Fruit fly (Drosophila melanogaster) whole organism, embryonic: ENCODE data around the gene CG7387.
A peak's percentile ranks its signal among the peaks of the same experiment; 100 is the strongest.

Experiments
- Atf-2 ChIP-seq: fragments of 200-800 bp; sonication (Bioruptor generic); optimal IDR thresholded peaks from 2 replicates; lab custom pipeline; 2016; ENCODE audit warnings: missing biosample characterization, missing genetic modification characterization
- B-H1 ChIP-seq: fragments of 200-800 bp; sonication (Bioruptor generic); IDR thresholded peaks from 3 replicates; pipeline ENCODE4 v1.3.6; 2022; ENCODE audit warnings: missing biosample characterization, missing genetic modification characterization
- CG10267 ChIP-seq: fragments of 200-800 bp; sonication (Bioruptor generic); optimal IDR thresholded peaks from 2 replicates; lab custom pipeline; 2018; ENCODE audit warnings: missing biosample characterization, mild to moderate bottlenecking, missing genetic modification characterization, moderate library complexity
- CG10462 ChIP-seq: fragments of 200-800 bp; sonication (Bioruptor generic); optimal IDR thresholded peaks from 2 replicates; lab custom pipeline; 2016; ENCODE audit warnings: missing biosample characterization, missing genetic modification characterization
- CG11398 ChIP-seq: fragments of 200-800 bp; sonication (Bioruptor generic); optimal IDR thresholded peaks from 2 replicates; lab custom pipeline; 2016; ENCODE audit warnings: missing biosample characterization, missing genetic modification characterization
- CG12104 ChIP-seq: fragments of 200-800 bp; sonication (Bioruptor generic); optimal IDR thresholded peaks from 3 replicates; lab custom pipeline; 2016; ENCODE audit warnings: missing biosample characterization, missing genetic modification characterization
- CG13287 ChIP-seq: fragments of 200-800 bp; sonication (Bioruptor generic); IDR thresholded peaks from 2 replicates; pipeline ENCODE4 v1.3.6; 2022; ENCODE audit warnings: missing biosample characterization, missing genetic modification characterization; ENCODE audit not compliant: partially characterized antibody
- CG16813 ChIP-seq: fragments of 200-800 bp; sonication (Bioruptor generic); IDR thresholded peaks from 3 replicates; pipeline ENCODE4 v1.3.6; 2022; ENCODE audit warnings: missing biosample characterization, missing genetic modification characterization; ENCODE audit not compliant: partially characterized antibody
- CG17568 ChIP-seq: fragments of 200-800 bp; sonication (Bioruptor generic); optimal IDR thresholded peaks from 2 replicates; lab custom pipeline; 2018; ENCODE audit warnings: missing biosample characterization, mild to moderate bottlenecking, missing genetic modification characterization, moderate library complexity
- CG17612 ChIP-seq: fragments of 200-800 bp; sonication (Bioruptor generic); IDR thresholded peaks from 2 replicates; pipeline ENCODE4 v1.3.6; 2022; ENCODE audit warnings: missing biosample characterization, missing genetic modification characterization
- CG3407 ChIP-seq: fragments of 200-800 bp; sonication (Bioruptor generic); optimal IDR thresholded peaks from 2 replicates; lab custom pipeline; 2018; ENCODE audit warnings: missing biosample characterization, mild to moderate bottlenecking, missing genetic modification characterization
- CG8089 ChIP-seq: fragments of 200-800 bp; sonication (Bioruptor generic); optimal IDR thresholded peaks from 3 replicates; lab custom pipeline; 2016; ENCODE audit warnings: missing biosample characterization, missing genetic modification characterization
- CG8765 ChIP-seq: fragments of 200-800 bp; sonication (Bioruptor generic); IDR thresholded peaks from 2 replicates; pipeline ENCODE4 v1.3.6; 2022; ENCODE audit warnings: missing biosample characterization, missing genetic modification characterization
- CG9215 ChIP-seq: fragments of 200-800 bp; sonication (Bioruptor generic); IDR thresholded peaks from 2 replicates; pipeline ENCODE4 v1.3.6; 2022; ENCODE audit warnings: missing biosample characterization, missing genetic modification characterization
- CG9609 ChIP-seq: fragments of 200-800 bp; sonication (Bioruptor generic); optimal IDR thresholded peaks from 3 replicates; lab custom pipeline; 2016; ENCODE audit warnings: missing biosample characterization, missing genetic modification characterization
- CG9727 ChIP-seq: fragments of 200-800 bp; sonication (Bioruptor generic); optimal IDR thresholded peaks from 3 replicates; lab custom pipeline; 2017; ENCODE audit warnings: missing biosample characterization, mild to moderate bottlenecking, missing genetic modification characterization
- CkIIα-i1 ChIP-seq: fragments of 200-800 bp; sonication (Bioruptor generic); IDR thresholded peaks from 2 replicates; pipeline ENCODE4 v1.3.6; 2022; ENCODE audit warnings: missing biosample characterization, missing genetic modification characterization
- D19B ChIP-seq: fragments of 200-800 bp; sonication (Bioruptor generic); optimal IDR thresholded peaks from 2 replicates; lab custom pipeline; 2017; ENCODE audit warnings: missing biosample characterization, mild to moderate bottlenecking, missing genetic modification characterization
- Dek ChIP-seq: fragments of 200-800 bp; sonication (Bioruptor generic); optimal IDR thresholded peaks from 3 replicates; lab custom pipeline; 2019; ENCODE audit warnings: missing biosample characterization, mild to moderate bottlenecking, missing genetic modification characterization, moderate library complexity
- Drgx ChIP-seq: fragments of 200-800 bp; sonication (Bioruptor generic); IDR thresholded peaks from 2 replicates; pipeline ENCODE4 v1.3.6; 2022; ENCODE audit warnings: missing biosample characterization, missing genetic modification characterization
- H2.0 ChIP-seq: fragments of 200-800 bp; sonication (Bioruptor generic); IDR thresholded peaks from 2 replicates; pipeline ENCODE4 v1.3.6; 2022; ENCODE audit warnings: missing biosample characterization, missing genetic modification characterization
- MBD-R2 ChIP-seq: fragments of 200-800 bp; sonication (Bioruptor generic); IDR thresholded peaks from 2 replicates; pipeline ENCODE4 v1.3.6; 2022; ENCODE audit warnings: missing biosample characterization, missing genetic modification characterization
- MTF-1 ChIP-seq: fragments of 200-800 bp; sonication (Bioruptor generic); optimal IDR thresholded peaks from 2 replicates; lab custom pipeline; 2018; ENCODE audit warnings: missing biosample characterization, mild to moderate bottlenecking, missing genetic modification characterization, borderline replicate concordance
- NFAT ChIP-seq: fragments of 200-800 bp; sonication (Bioruptor generic); IDR thresholded peaks from 2 replicates; pipeline ENCODE4 v1.3.6; 2022; ENCODE audit warnings: missing biosample characterization, missing genetic modification characterization
- Pdp1 ChIP-seq, 2 experiments: fragments of 200-800 bp; sonication (Bioruptor generic); optimal IDR thresholded peaks; 3 replicates each; lab custom pipeline; 2016; ENCODE audit warnings: missing biosample characterization in 2 of 2, missing genetic modification characterization in 2 of 2, mild to moderate bottlenecking in 1 of 2, moderate library complexity in 1 of 2
- Poxn ChIP-seq: fragments of 200-800 bp; sonication (Bioruptor generic); IDR thresholded peaks from 2 replicates; pipeline ENCODE4 v1.3.6; 2022; ENCODE audit warnings: missing biosample characterization, missing genetic modification characterization
- Ravus ChIP-seq: fragments of 200-800 bp; sonication (Bioruptor generic); IDR thresholded peaks from 2 replicates; pipeline ENCODE4 v1.3.6; 2022; ENCODE audit warnings: missing biosample characterization, missing genetic modification characterization
- Rx ChIP-seq: fragments of 200-800 bp; sonication (Bioruptor generic); IDR thresholded peaks from 2 replicates; pipeline ENCODE4 v1.3.6; 2022; ENCODE audit warnings: missing biosample characterization, missing genetic modification characterization
- Usf ChIP-seq: fragments of 200-800 bp; sonication (Bioruptor generic); optimal IDR thresholded peaks from 2 replicates; lab custom pipeline; 2017; ENCODE audit warnings: missing genotype, missing biosample characterization, missing genetic modification characterization
- Xrp1 ChIP-seq: fragments of 200-800 bp; sonication (Bioruptor generic); IDR thresholded peaks from 2 replicates; pipeline ENCODE4 v1.3.6; 2022; ENCODE audit warnings: missing biosample characterization, missing genetic modification characterization
- ab ChIP-seq: fragments of 200-800 bp; sonication (Bioruptor generic); optimal IDR thresholded peaks from 2 replicates; lab custom pipeline; 2016; ENCODE audit warnings: missing biosample characterization, missing genetic modification characterization
- aop ChIP-seq: fragments of 200-800 bp; sonication (Bioruptor generic); IDR thresholded peaks from 2 replicates; pipeline ENCODE4 v1.3.6; 2022; ENCODE audit warnings: missing biosample characterization, missing genetic modification characterization
- az2 ChIP-seq: fragments of 200-800 bp; sonication (Bioruptor generic); optimal IDR thresholded peaks from 3 replicates; lab custom pipeline; 2016; ENCODE audit warnings: missing biosample characterization, missing genetic modification characterization
- chif ChIP-seq, 2 experiments: fragments of 200-800 bp; sonication (Bioruptor generic); optimal IDR thresholded peaks; 3 replicates each; lab custom pipeline; 2016; ENCODE audit warnings: missing biosample characterization in 2 of 2, missing genetic modification characterization in 2 of 2
- cwo ChIP-seq: fragments of 200-800 bp; sonication (Bioruptor generic); optimal IDR thresholded peaks from 3 replicates; lab custom pipeline; 2017; ENCODE audit warnings: missing biosample characterization, missing genetic modification characterization, mild to moderate bottlenecking, moderate library complexity, missing genetic modification reagents
- da ChIP-seq: fragments of 200-800 bp; sonication (Bioruptor generic); optimal IDR thresholded peaks from 2 replicates; lab custom pipeline; 2016; ENCODE audit warnings: missing biosample characterization, missing genetic modification characterization
- dm ChIP-seq: fragments of 200-800 bp; sonication (Bioruptor generic); optimal IDR thresholded peaks from 3 replicates; lab custom pipeline; 2016; ENCODE audit warnings: missing biosample characterization, missing genetic modification characterization
- eve ChIP-seq, 2 experiments: fragments of >200 bp; optimal IDR thresholded peaks; 2 replicates each; lab custom pipeline; 2017; ENCODE audit warnings: missing biosample characterization in 2 of 2, missing genetic modification characterization in 2 of 2
- inv ChIP-seq: fragments of 200-800 bp; sonication (Bioruptor generic); IDR thresholded peaks from 2 replicates; pipeline ENCODE4 v1.3.6; 2022; ENCODE audit warnings: missing biosample characterization, missing genetic modification characterization; ENCODE audit not compliant: partially characterized antibody
- jumu ChIP-seq: fragments of 200-800 bp; sonication (Bioruptor generic); optimal IDR thresholded peaks from 3 replicates; lab custom pipeline; 2016; ENCODE audit warnings: missing biosample characterization, missing genetic modification characterization
- lola ChIP-seq, 3 experiments: fragments of >200 bp in 2 of 3; fragments of 200-800 bp in 1 of 3; sonication (Bioruptor generic) in 1 of 3; optimal IDR thresholded peaks; 2 replicates each; lab custom pipeline; 2017 to 2019; ENCODE audit warnings: missing biosample characterization in 3 of 3, missing genetic modification characterization in 3 of 3, mild to moderate bottlenecking in 1 of 3, moderate library complexity in 1 of 3
- mam ChIP-seq: fragments of 200-800 bp; sonication (Bioruptor generic); optimal IDR thresholded peaks from 3 replicates; lab custom pipeline; 2016; ENCODE audit warnings: missing biosample characterization, missing genetic modification characterization
- nerfin-1 ChIP-seq: fragments of 200-800 bp; sonication (Bioruptor generic); optimal IDR thresholded peaks from 3 replicates; lab custom pipeline; 2019; ENCODE audit warnings: missing biosample characterization, mild to moderate bottlenecking, missing genetic modification characterization, moderate library complexity
- p53 ChIP-seq: fragments of 200-800 bp; sonication (Bioruptor generic); optimal IDR thresholded peaks from 2 replicates; lab custom pipeline; 2016; ENCODE audit warnings: missing biosample characterization, missing genetic modification characterization
- sens-2 ChIP-seq: fragments of 200-800 bp; sonication (Bioruptor generic); IDR thresholded peaks from 2 replicates; pipeline ENCODE4 v1.3.6; 2022; ENCODE audit warnings: missing biosample characterization, missing genetic modification characterization
- seq ChIP-seq: fragments of 200-800 bp; sonication (Bioruptor generic); IDR thresholded peaks from 2 replicates; pipeline ENCODE4 v1.3.6; 2022; ENCODE audit warnings: missing biosample characterization, missing genetic modification characterization
- sob ChIP-seq: fragments of 200-800 bp; sonication (Bioruptor generic); IDR thresholded peaks from 2 replicates; pipeline ENCODE4 v1.3.6; 2022; ENCODE audit warnings: missing biosample characterization, missing genetic modification characterization
- trh ChIP-seq: fragments of 200-800 bp; sonication (Bioruptor generic); optimal IDR thresholded peaks from 2 replicates; lab custom pipeline; 2016; ENCODE audit warnings: missing biosample characterization, missing genetic modification characterization
- twi ChIP-seq: fragments of 200-800 bp; optimal IDR thresholded peaks from 2 replicates; lab custom pipeline; 2019; ENCODE audit warnings: missing biosample characterization, mild to moderate bottlenecking, missing genetic modification characterization, moderate library complexity
- zen ChIP-seq: fragments of 200-800 bp; sonication (Bioruptor generic); optimal IDR thresholded peaks from 3 replicates; lab custom pipeline; 2018; ENCODE audit warnings: missing biosample characterization, mild to moderate bottlenecking, missing genetic modification characterization, moderate library complexity

The CG7387 gene

dm6 chr3L:8197779-8198279 lies 4.9 kb upstream of the CG7387 start, which contains the start of the genes UbcE2M and Dhps (continued):
- TF ChIP-seq eve (GFP tag; optimal IDR thresholded peaks at IDR 0.05; lab: Kevin White, UChicago) (no peak), CG16813 (GFP tag; lab: Robert Waterston, UW) (peak; percentile 82), Ravus (GFP tag; lab: Robert Waterston, UW) (no peak; the same call in 1 of the 2 replicates), CG13287 (GFP tag; lab: Robert Waterston, UW) (peak; percentile 71), H2.0 (GFP tag; lab: Robert Waterston, UW) (peak; percentile 54), CkIIα-i1 (GFP tag; lab: Robert Waterston, UW) (no peak), aop (GFP tag; lab: Robert Waterston, UW) (no peak), lola (GFP tag; optimal IDR thresholded peaks at IDR 0.05; lab: Kevin White, UChicago) (peak in 1 of 3 experiments; percentile 78), ab (GFP tag; lab: Kevin White, UChicago) (no peak), p53 (GFP tag; lab: Kevin White, UChicago) (no peak), Atf-2 (GFP tag; lab: Kevin White, UChicago) (no peak), B-H1 (GFP tag; lab: Robert Waterston, UW) (peak; percentile 33; the same call in 1 of the 3 replicates), dm (GFP tag; lab: Kevin White, UChicago) (peak; percentile 52), CG8089 (GFP tag; lab: Kevin White, UChicago) (no peak), nerfin-1 (tag; lab: Kevin White, UChicago) (no peak), seq (GFP tag; lab: Robert Waterston, UW) (0 out of 2 replicates have a peak, but pooled peaks have one; percentile 26), CG10462 (no peak), twi (peak; percentile 85), NFAT (GFP tag; lab: Robert Waterston, UW) (peak; percentile 62), CG3407 (GFP tag; lab: Kevin White, UChicago) (no peak), Rx (no peak), Usf (GFP tag; lab: Kevin White, UChicago) (peak; percentile 73), MTF-1 (no peak), CG9215 (GFP tag; lab: Robert Waterston, UW) (peak; percentile 85), mam (GFP tag; lab: Kevin White, UChicago) (peak; percentile 73), az2 (GFP tag; lab: Kevin White, UChicago) (peak; percentile 54), sens-2 (GFP tag; lab: Robert Waterston, UW) (0 out of 2 replicates have a peak, but pooled peaks have one; percentile 32), trh (peak; percentile 42), cwo (peak; percentile 57), D19B (GFP tag; lab: Kevin White, UChicago) (peak; percentile 59), Dek (peak; percentile 80), Xrp1 (peak; percentile 62), CG11398 (no peak), CG12104 (GFP tag; lab: Kevin White, UChicago) (peak; percentile 43), sob (GFP tag; lab: Robert Waterston, UW) (peak; percentile 73), zen (peak; percentile 79), CG9727 (GFP tag; lab: Kevin White, UChicago) (peak; percentile 76), Drgx (GFP tag; lab: Robert Waterston, UW) (no peak; the same call in 1 of the 2 replicates), CG17568 (GFP tag; lab: Kevin White, UChicago) (no peak), inv (GFP tag; lab: Robert Waterston, UW) (peak; percentile 70), CG8765 (GFP tag; lab: Robert Waterston, UW) (peak; percentile 52), MBD-R2 (GFP tag; lab: Robert Waterston, UW) (peak; percentile 69; the same call in 1 of the 2 replicates), CG17612 (GFP tag; lab: Robert Waterston, UW) (no peak), Pdp1 (GFP tag; optimal IDR thresholded peaks at IDR 0.05; lab: Kevin White, UChicago) (peak; percentile 37 to 65), da (GFP tag; lab: Kevin White, UChicago) (no peak), Poxn (GFP tag; lab: Robert Waterston, UW) (peak; percentile 42; the same call in 1 of the 2 replicates), CG10267 (tag; lab: Kevin White, UChicago) (peak; percentile 95), chif (GFP tag; optimal IDR thresholded peaks at IDR 0.05; lab: Kevin White, UChicago) (peak in 1 of 2 experiments; percentile 29), CG9609 (GFP tag; lab: Kevin White, UChicago) (peak; percentile 6), jumu (peak; percentile 43)
